Worm (Caenorhabditis elegans) whole organism, L4 larva: Measurements from ENCODE around the gene nhr-44.

ENCODE experiments used
- F10B5.3 ChIP-seq: sonication (generic microtip); optimal IDR thresholded peaks from 2 replicates; lab custom pipeline; 2016; ENCODE audit warnings: mild to moderate bottlenecking, missing genetic modification characterization, missing compliant biosample characterization
- ces-1 ChIP-seq: fragments of 150-350 bp; sonication (generic microtip); optimal IDR thresholded peaks from 4 replicates; lab custom pipeline; 2014; ENCODE audit warnings: missing biosample characterization, missing genetic modification reagents, missing genetic modification characterization
- fos-1 ChIP-seq: fragments of 150-350 bp; optimal IDR thresholded peaks from 2 replicates; lab custom pipeline; 2014; ENCODE audit warnings: missing biosample characterization, missing genetic modification characterization
- madf-5 ChIP-seq, 2 experiments: fragments of 200-800 bp; sonication (Bioruptor generic); IDR thresholded peaks; 2 replicates each; pipeline ENCODE4 v1.3.6; 2022; ENCODE audit warnings: missing compliant biosample characterization in 2 of 2, missing genetic modification characterization in 2 of 2

DNA sequence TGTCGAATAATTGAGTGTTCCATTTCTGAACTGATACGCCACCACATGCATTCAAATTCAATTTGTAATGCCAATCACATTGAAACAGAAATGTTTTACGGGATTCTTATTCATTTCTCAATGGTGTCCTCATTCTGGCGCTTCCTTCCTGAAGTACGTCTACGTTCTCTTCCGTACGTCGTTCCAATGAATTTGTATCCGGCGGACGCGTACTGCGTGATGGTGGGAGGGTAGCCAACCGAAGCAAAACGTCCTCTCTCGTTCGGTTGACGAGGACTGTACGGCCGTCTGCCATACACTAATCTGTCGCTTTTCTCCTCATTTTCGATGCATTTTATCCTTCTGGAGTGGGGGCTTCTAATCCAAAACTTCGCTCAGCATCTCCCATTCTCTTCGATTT, 14.0 kb downstream of the nhr-44 start:
- TF ChIP-seq ces-1 (GFP tag; lab: Kevin White, UChicago), result no peak
- TF ChIP-seq fos-1, result no peak
- TF ChIP-seq F10B5.3, result no peak
- no peak for TF ChIP-seq madf-5 (GFP tag; IDR thresholded peaks at IDR 0.05; lab: Robert Waterston, UW)
